Worm (Caenorhabditis elegans) whole organism, L3 larva: ENCODE measurements around the gene Y110A2AL.1.
A peak's percentile ranks its signal among the peaks of the same experiment; 100 is the strongest.

ENCODE experiments used
- R02D3.7 ChIP-seq: fragments of 150-350 bp; optimal IDR thresholded peaks from 2 replicates; lab custom pipeline; 2014; ENCODE audit warnings: missing biosample characterization, missing genetic modification characterization
- ZK546.5 ChIP-seq: sonication (generic microtip); optimal IDR thresholded peaks from 2 replicates; lab custom pipeline; 2017; ENCODE audit warnings: missing biosample characterization, missing genetic modification characterization
- aly-2 ChIP-seq: fragments of 150-350 bp; optimal IDR thresholded peaks from 2 replicates; lab custom pipeline; 2014; ENCODE audit warnings: missing biosample characterization, missing genetic modification characterization
- ama-1 ChIP-seq: fragments of 150-350 bp; optimal IDR thresholded peaks from 2 replicates; lab custom pipeline; 2018
- ceh-16 ChIP-seq: sonication (generic microtip); optimal IDR thresholded peaks from 2 replicates; lab custom pipeline; 2017; ENCODE audit warnings: missing biosample characterization, missing genetic modification characterization
- ceh-28 ChIP-seq: fragments of 150-350 bp; optimal IDR thresholded peaks from 2 replicates; lab custom pipeline; 2014; ENCODE audit warnings: missing biosample characterization, missing genetic modification reagents, missing genetic modification characterization
- ceh-82 ChIP-seq: fragments of 150-350 bp; optimal IDR thresholded peaks from 2 replicates; lab custom pipeline; 2014; ENCODE audit warnings: missing biosample characterization, missing genetic modification characterization
- ceh-9 ChIP-seq: sonication (generic microtip); optimal IDR thresholded peaks from 2 replicates; lab custom pipeline; 2018; ENCODE audit warnings: missing biosample characterization, missing genetic modification characterization
- daf-12 ChIP-seq: fragments of 150-350 bp; optimal IDR thresholded peaks from 2 replicates; lab custom pipeline; 2014; ENCODE audit warnings: missing biosample characterization, missing genetic modification reagents, missing genetic modification characterization
- egl-27 ChIP-seq: sonication (generic microtip); optimal IDR thresholded peaks from 4 replicates; lab custom pipeline; 2017; ENCODE audit warnings: missing biosample characterization, missing genetic modification reagents, missing genetic modification characterization
- egl-5 ChIP-seq: fragments of 150-350 bp; optimal IDR thresholded peaks from 2 replicates; lab custom pipeline; 2017; ENCODE audit warnings: missing biosample characterization, missing genetic modification reagents, missing genetic modification characterization, inconsistent platforms
- elt-1 ChIP-seq: fragments of 150-350 bp; optimal IDR thresholded peaks from 2 replicates; lab custom pipeline; 2014; ENCODE audit warnings: missing biosample characterization, missing genetic modification characterization
- elt-2 ChIP-seq: sonication (generic microtip); optimal IDR thresholded peaks from 2 replicates; lab custom pipeline; 2016; ENCODE audit warnings: missing genetic modification reagents, mild to moderate bottlenecking, missing genetic modification characterization, missing compliant biosample characterization
- elt-3 ChIP-seq, 3 experiments: fragments of 150-350 bp in 1 of 3; sonication (generic microtip) in 2 of 3; optimal IDR thresholded peaks; 2 replicates in 2 of 3; 4 replicates in 1 of 3; lab custom pipeline; 2014 to 2017; ENCODE audit warnings: missing biosample characterization in 3 of 3, missing genetic modification characterization in 3 of 3
- eor-1 ChIP-seq, 2 experiments: fragments of 150-350 bp; optimal IDR thresholded peaks; 2 replicates each; lab custom pipeline; 2014 to 2018; ENCODE audit warnings: missing biosample characterization in 2 of 2, missing genetic modification characterization in 2 of 2
- fkh-10 ChIP-seq: sonication (generic microtip); optimal IDR thresholded peaks from 2 replicates; lab custom pipeline; 2017; ENCODE audit warnings: missing biosample characterization, missing genetic modification reagents, missing genetic modification characterization
- fkh-2 ChIP-seq: fragments of 150-350 bp; optimal IDR thresholded peaks from 2 replicates; lab custom pipeline; 2014; ENCODE audit warnings: missing biosample characterization, missing genetic modification reagents, missing genetic modification characterization
- fos-1 ChIP-seq: fragments of 150-350 bp; optimal IDR thresholded peaks from 2 replicates; lab custom pipeline; 2014; ENCODE audit warnings: missing biosample characterization, missing genetic modification characterization
- hmg-11 ChIP-seq: sonication (generic microtip); optimal IDR thresholded peaks from 2 replicates; lab custom pipeline; 2016; ENCODE audit warnings: missing genetic modification characterization, missing compliant biosample characterization
- jun-1 ChIP-seq: fragments of 150-350 bp; optimal IDR thresholded peaks from 2 replicates; lab custom pipeline; 2014; ENCODE audit warnings: missing biosample characterization, missing genetic modification reagents, missing genetic modification characterization
- lin-15B ChIP-seq: fragments of 150-350 bp; optimal IDR thresholded peaks from 2 replicates; lab custom pipeline; 2014; ENCODE audit warnings: missing biosample characterization, missing genetic modification characterization
- lin-39 ChIP-seq: fragments of 150-350 bp; optimal IDR thresholded peaks from 2 replicates; lab custom pipeline; 2018; ENCODE audit warnings: missing biosample characterization, missing genetic modification reagents, missing genetic modification characterization
- lsy-12 ChIP-seq: sonication (generic microtip); optimal IDR thresholded peaks from 2 replicates; lab custom pipeline; 2016; ENCODE audit warnings: mild to moderate bottlenecking, missing genetic modification characterization, missing compliant biosample characterization
- mdl-1 ChIP-seq: fragments of 150-350 bp; optimal IDR thresholded peaks from 2 replicates; lab custom pipeline; 2014; ENCODE audit warnings: missing biosample characterization, missing genetic modification characterization
- mml-1 ChIP-seq: fragments of 150-350 bp; sonication (generic microtip); optimal IDR thresholded peaks from 3 replicates; lab custom pipeline; 2014; ENCODE audit warnings: missing biosample characterization, missing genetic modification characterization
- nfya-1 ChIP-seq: sonication (generic microtip); optimal IDR thresholded peaks from 2 replicates; lab custom pipeline; 2017; ENCODE audit warnings: missing genetic modification characterization, mild to moderate bottlenecking, missing compliant biosample characterization, antibody characterized with exemption, moderate library complexity; ENCODE audit not compliant: insufficient read depth
- nhr-11 ChIP-seq: fragments of 150-350 bp; optimal IDR thresholded peaks from 2 replicates; lab custom pipeline; 2014; ENCODE audit warnings: missing biosample characterization, missing genetic modification characterization
- nhr-12 ChIP-seq: fragments of 150-350 bp; optimal IDR thresholded peaks from 2 replicates; lab custom pipeline; 2014; ENCODE audit warnings: missing biosample characterization, missing genetic modification characterization
- nhr-23 ChIP-seq: fragments of 150-350 bp; optimal IDR thresholded peaks from 2 replicates; lab custom pipeline; 2014; ENCODE audit warnings: missing biosample characterization, missing genetic modification reagents, missing genetic modification characterization
- nhr-237 ChIP-seq: fragments of 150-350 bp; optimal IDR thresholded peaks from 2 replicates; lab custom pipeline; 2014; ENCODE audit warnings: missing biosample characterization, missing genetic modification characterization
- nhr-25 ChIP-seq: sonication (generic microtip); optimal IDR thresholded peaks from 2 replicates; lab custom pipeline; 2017; ENCODE audit warnings: missing biosample characterization, missing genetic modification characterization
- nhr-28 ChIP-seq: fragments of 150-350 bp; optimal IDR thresholded peaks from 2 replicates; lab custom pipeline; 2014; ENCODE audit warnings: missing biosample characterization, missing genetic modification characterization
- nhr-43 ChIP-seq: sonication (generic microtip); optimal IDR thresholded peaks from 2 replicates; lab custom pipeline; 2016; ENCODE audit warnings: mild to moderate bottlenecking, missing genetic modification characterization, missing compliant biosample characterization; ENCODE audit not compliant: poor library complexity, severe bottlenecking
- nhr-67 ChIP-seq: fragments of 150-350 bp; optimal IDR thresholded peaks from 2 replicates; lab custom pipeline; 2014; ENCODE audit warnings: missing biosample characterization, missing genetic modification characterization
- nhr-76 ChIP-seq: fragments of 150-350 bp; sonication (generic microtip); optimal IDR thresholded peaks from 5 replicates; lab custom pipeline; 2014; ENCODE audit warnings: missing biosample characterization, missing genetic modification characterization
- nhr-77 ChIP-seq: fragments of 150-350 bp; optimal IDR thresholded peaks from 2 replicates; lab custom pipeline; 2014; ENCODE audit warnings: missing biosample characterization, missing genetic modification characterization
- pha-4 ChIP-seq: fragments of 150-350 bp; optimal IDR thresholded peaks from 2 replicates; lab custom pipeline; 2014; ENCODE audit warnings: missing biosample characterization, missing genetic modification reagents, missing genetic modification characterization
- pqm-1 ChIP-seq: fragments of 150-350 bp; optimal IDR thresholded peaks from 2 replicates; lab custom pipeline; 2017; ENCODE audit warnings: missing biosample characterization, missing genetic modification characterization, inconsistent platforms
- sea-2 ChIP-seq: fragments of 150-350 bp; sonication (generic microtip); optimal IDR thresholded peaks from 4 replicates; lab custom pipeline; 2014; ENCODE audit warnings: missing biosample characterization, missing genetic modification reagents, missing genetic modification characterization
- skn-1 ChIP-seq: fragments of 150-350 bp; optimal IDR thresholded peaks from 2 replicates; lab custom pipeline; 2014; ENCODE audit warnings: missing biosample characterization, missing genetic modification characterization
- snpc-4 ChIP-seq: fragments of 150-350 bp; optimal IDR thresholded peaks from 2 replicates; lab custom pipeline; 2014; ENCODE audit warnings: missing biosample characterization, missing genetic modification characterization
- tbx-2 ChIP-seq: sonication (generic microtip); optimal IDR thresholded peaks from 2 replicates; lab custom pipeline; 2016; ENCODE audit warnings: mild to moderate bottlenecking, missing genetic modification characterization, missing compliant biosample characterization
- unc-39 ChIP-seq: sonication (generic microtip); optimal IDR thresholded peaks from 4 replicates; lab custom pipeline; 2017; ENCODE audit warnings: missing biosample characterization, missing genetic modification characterization
- unc-62 ChIP-seq: fragments of 150-350 bp; sonication (generic microtip); optimal IDR thresholded peaks from 4 replicates; lab custom pipeline; 2014; ENCODE audit warnings: missing biosample characterization, missing genetic modification reagents, missing genetic modification characterization
- zag-1 ChIP-seq: fragments of 150-350 bp; optimal IDR thresholded peaks from 2 replicates; lab custom pipeline; 2014; ENCODE audit warnings: missing biosample characterization, missing genetic modification characterization
- ztf-11 ChIP-seq: fragments of 150-350 bp; optimal IDR thresholded peaks from 2 replicates; lab custom pipeline; 2014; ENCODE audit warnings: missing biosample characterization, missing genetic modification characterization
- ztf-4 ChIP-seq: fragments of 150-350 bp; optimal IDR thresholded peaks from 2 replicates; lab custom pipeline; 2014; ENCODE audit warnings: missing biosample characterization, missing genetic modification characterization

The Y110A2AL.1 gene

DNA sequence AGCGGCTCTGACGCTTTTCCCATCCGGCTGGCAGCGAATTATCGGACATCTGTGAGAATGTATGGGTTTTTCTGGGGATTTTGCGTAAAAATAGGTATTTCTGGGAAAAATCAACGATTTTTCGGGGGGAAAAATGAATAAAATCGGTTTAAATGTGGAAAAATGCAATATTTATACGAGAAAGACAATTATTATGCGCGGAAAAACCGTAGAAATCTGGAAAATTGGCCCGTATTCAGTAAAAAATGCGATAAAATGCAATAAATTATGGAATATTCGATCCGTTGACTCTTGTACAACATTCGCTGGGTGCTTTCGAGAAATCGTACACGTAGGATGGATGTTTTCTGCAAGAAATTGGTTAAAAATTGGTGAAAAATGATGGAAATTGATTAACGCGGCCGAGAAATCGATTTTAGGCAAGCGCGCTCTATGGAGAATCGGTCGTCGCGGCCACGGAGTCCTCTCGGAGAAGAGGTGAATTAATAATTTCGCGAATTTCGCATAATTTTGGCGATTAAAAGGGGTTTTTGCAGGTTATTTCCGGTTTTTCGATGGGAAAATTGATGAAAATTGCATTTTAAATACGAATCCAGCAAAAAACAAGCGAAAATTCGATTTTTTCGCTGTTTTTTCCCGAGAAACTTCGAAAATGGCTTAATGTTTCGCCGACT, 14.2 kb downstream of the Y110A2AL.1 start, which contains the start of gene pinn-1:
pinn-1 (minus strand) TSS at position 51 of the 674 bp plus-strand sequence.
- TF ChIP-seq lin-39 (tag; lab: Kevin White, UChicago) (peak; percentile 90), unc-39 (no peak), ceh-28 (tag; lab: Kevin White, UChicago) (peak; percentile 88), ceh-16 (tag; lab: Kevin White, UChicago) (no peak), elt-3 (tag; optimal IDR thresholded peaks at IDR 0.05; lab: Kevin White, UChicago) (no peak), pha-4 (peak; percentile 90), sea-2 (GFP tag; lab: Kevin White, UChicago) (no peak), R02D3.7 (tag; lab: Kevin White, UChicago) (peak; percentile 21), elt-2 (tag; lab: Kevin White, UChicago) (peak; percentile 41), ceh-82 (tag; lab: Kevin White, UChicago) (peak; percentile 84), aly-2 (tag; lab: Kevin White, UChicago) (no peak), jun-1 (tag; lab: Kevin White, UChicago) (peak; percentile 40), eor-1 (tag; optimal IDR thresholded peaks at IDR 0.05; lab: Kevin White, UChicago) (no peak), nhr-28 (tag; lab: Kevin White, UChicago) (no peak), ceh-9 (no peak), nhr-67 (tag; lab: Kevin White, UChicago) (no peak), skn-1 (tag; lab: Kevin White, UChicago) (peak; percentile 48), elt-1 (tag; lab: Kevin White, UChicago) (peak; percentile 5), ZK546.5 (tag; lab: Kevin White, UChicago) (no peak), daf-12 (tag; lab: Kevin White, UChicago) (no peak), nhr-25 (peak; percentile 64), nhr-76 (no peak), fkh-2 (tag; lab: Kevin White, UChicago) (no peak), mml-1 (no peak), egl-5 (tag; lab: Kevin White, UChicago) (peak; percentile 73), nhr-77 (peak; percentile 9), snpc-4 (tag; lab: Kevin White, UChicago) (peak; percentile 77), nhr-237 (tag; lab: Kevin White, UChicago) (no peak), nhr-43 (tag; lab: Kevin White, UChicago) (peak; percentile 95), nhr-11 (tag; lab: Kevin White, UChicago) (no peak), ztf-11 (no peak), ztf-4 (tag; lab: Kevin White, UChicago) (peak; percentile 36), nhr-23 (tag; lab: Kevin White, UChicago) (peak; percentile 89), ama-1 (peak; percentile 33), nfya-1 (tag; lab: Kevin White, UChicago) (peak; percentile 80), unc-62 (no peak), lin-15B (tag; lab: Kevin White, UChicago) (peak; percentile 97), fkh-10 (peak; percentile 47), tbx-2 (tag; lab: Kevin White, UChicago) (peak; percentile 58), nhr-12 (tag; lab: Kevin White, UChicago) (no peak), mdl-1 (tag; lab: Kevin White, UChicago) (no peak), pqm-1 (tag; lab: Kevin White, UChicago) (peak; percentile 36), zag-1 (tag; lab: Kevin White, UChicago) (no peak), hmg-11 (tag; lab: Kevin White, UChicago) (peak; percentile 54), egl-27 (tag; lab: Kevin White, UChicago) (peak; percentile 28), lsy-12 (tag; lab: Kevin White, UChicago) (peak; percentile 86), fos-1 (no peak)
